Fruit fly (Drosophila melanogaster) whole organism, wandering third instar larva: ENCODE results near the gene stai.

Experiments used
- Abd-B ChIP-seq: fragments of >200 bp; optimal IDR thresholded peaks from 2 replicates; lab custom pipeline; 2017; ENCODE audit warnings: missing biosample characterization, missing genetic modification characterization
- CG32264 ChIP-seq: fragments of 200-800 bp; sonication (Bioruptor generic); optimal IDR thresholded peaks from 2 replicates; lab custom pipeline; 2016; ENCODE audit warnings: missing biosample characterization, missing genetic modification characterization
- CG9705 ChIP-seq: fragments of 200-800 bp; sonication (Bioruptor generic); optimal IDR thresholded peaks from 2 replicates; lab custom pipeline; 2018; ENCODE audit warnings: missing biosample characterization, mild to moderate bottlenecking, missing genetic modification characterization
- CrebA ChIP-seq: fragments of 200-800 bp; sonication (Bioruptor generic); optimal IDR thresholded peaks from 2 replicates; lab custom pipeline; 2016; ENCODE audit warnings: missing biosample characterization, mild to moderate bottlenecking, missing genetic modification characterization, borderline replicate concordance
- Dfd ChIP-seq: fragments of >200 bp; optimal IDR thresholded peaks from 2 replicates; lab custom pipeline; 2017; ENCODE audit warnings: missing biosample characterization, missing genetic modification characterization
- Dif ChIP-seq: fragments of 200-275, 200-300 bp; sonication (Bioruptor generic); optimal IDR thresholded peaks from 2 replicates; lab custom pipeline; 2018; ENCODE audit warnings: missing biosample characterization, missing genetic modification characterization; ENCODE audit not compliant: partially characterized antibody
- GATAd ChIP-seq: sonication (Bioruptor generic); optimal IDR thresholded peaks from 2 replicates; lab custom pipeline; 2016; ENCODE audit warnings: missing biosample characterization, missing genetic modification characterization
- HLH106 ChIP-seq: fragments of 200-800 bp; optimal IDR thresholded peaks from 3 replicates; lab custom pipeline; 2019; ENCODE audit warnings: missing biosample characterization, mild to moderate bottlenecking, missing genetic modification characterization, moderate library complexity
- Hnf4 ChIP-seq: fragments of 200-800 bp; sonication (Bioruptor generic); optimal IDR thresholded peaks from 2 replicates; lab custom pipeline; 2016; ENCODE audit warnings: missing biosample characterization, mild to moderate bottlenecking, missing genetic modification characterization
- Hr78 ChIP-seq: fragments of >200 bp; optimal IDR thresholded peaks from 2 replicates; lab custom pipeline; 2017; ENCODE audit warnings: missing biosample characterization, missing genetic modification characterization
- Hr83 ChIP-seq: fragments of 200-300 bp; sonication (Bioruptor generic); optimal IDR thresholded peaks from 2 replicates; lab custom pipeline; 2016; ENCODE audit warnings: missing biosample characterization, mild to moderate bottlenecking, missing genetic modification characterization, moderate library complexity; ENCODE audit not compliant: poor library complexity, severe bottlenecking
- Jra ChIP-seq: sonication (Bioruptor generic); optimal IDR thresholded peaks from 2 replicates; lab custom pipeline; 2016; ENCODE audit warnings: missing biosample characterization, missing genetic modification characterization
- Mio ChIP-seq: sonication (Bioruptor generic); optimal IDR thresholded peaks from 2 replicates; lab custom pipeline; 2016; ENCODE audit warnings: missing biosample characterization, missing genetic modification characterization
- Myc ChIP-seq: fragments of >200 bp; optimal IDR thresholded peaks from 2 replicates; lab custom pipeline; 2017
- N ChIP-seq: fragments of >200 bp; optimal IDR thresholded peaks from 2 replicates; lab custom pipeline; 2018; ENCODE audit warnings: missing biosample characterization, missing external identifiers, missing genetic modification characterization
- OdsH ChIP-seq: fragments of 200-800 bp; sonication (Bioruptor generic); optimal IDR thresholded peaks from 2 replicates; lab custom pipeline; 2016; ENCODE audit warnings: missing biosample characterization, mild to moderate bottlenecking, missing genetic modification characterization
- Rel ChIP-seq, 2 experiments: fragments of 200-800 bp; sonication (Bioruptor generic) in 1 of 2; optimal IDR thresholded peaks; 2 replicates in 1 of 2; 3 replicates in 1 of 2; lab custom pipeline; 2016 to 2019; ENCODE audit warnings: mild to moderate bottlenecking in 2 of 2, missing biosample characterization in 2 of 2, missing genetic modification characterization in 2 of 2, moderate library complexity in 1 of 2
- Sp1 ChIP-seq: fragments of 200-800 bp; sonication (Bioruptor generic); optimal IDR thresholded peaks from 3 replicates; lab custom pipeline; 2019; ENCODE audit warnings: missing biosample characterization, mild to moderate bottlenecking, missing genetic modification characterization, moderate library complexity
- Vsx2 ChIP-seq: fragments of 200-300, 225-300 bp; sonication (Bioruptor generic); optimal IDR thresholded peaks from 2 replicates; lab custom pipeline; 2018; ENCODE audit warnings: missing biosample characterization, missing genetic modification characterization; ENCODE audit not compliant: partially characterized antibody
- br ChIP-seq: fragments of 200-800 bp; sonication (Bioruptor generic); optimal IDR thresholded peaks from 2 replicates; lab custom pipeline; 2016; ENCODE audit warnings: missing biosample characterization, missing genetic modification characterization
- brk ChIP-seq: fragments of 200-800 bp; sonication (Bioruptor generic); optimal IDR thresholded peaks from 2 replicates; lab custom pipeline; 2016; ENCODE audit warnings: missing biosample characterization, mild to moderate bottlenecking, missing genetic modification characterization
- dl ChIP-seq, 2 experiments: fragments of 175-275, 200-275 bp in 1 of 2; fragments of 200-275 bp in 1 of 2; sonication (Bioruptor generic); optimal IDR thresholded peaks; lab custom pipeline; 2018; ENCODE audit warnings: mild to moderate bottlenecking in 2 of 2, missing biosample characterization in 2 of 2, missing genetic modification characterization in 2 of 2, moderate library complexity in 2 of 2; ENCODE audit not compliant: partially characterized antibody in 2 of 2, insufficient read depth in 1 of 2
- dmrt93B ChIP-seq: fragments of 200-800 bp; sonication (Bioruptor generic); optimal IDR thresholded peaks from 2 replicates; lab custom pipeline; 2018; ENCODE audit warnings: missing biosample characterization, mild to moderate bottlenecking, missing genetic modification characterization
- dsf ChIP-seq: sonication (Bioruptor generic); optimal IDR thresholded peaks from 2 replicates; lab custom pipeline; 2016; ENCODE audit warnings: missing biosample characterization, missing genetic modification characterization, borderline replicate concordance
- ey ChIP-seq: fragments of 200-800 bp; sonication (Bioruptor generic); optimal IDR thresholded peaks from 2 replicates; lab custom pipeline; 2016; ENCODE audit warnings: missing biosample characterization, missing genetic modification characterization
- foxo ChIP-seq, 2 experiments: fragments of 200-800 bp; sonication (Bioruptor generic); optimal IDR thresholded peaks; 2 replicates in 1 of 2; 3 replicates in 1 of 2; lab custom pipeline; 2016 to 2017; ENCODE audit warnings: missing biosample characterization in 2 of 2, missing genetic modification characterization in 2 of 2
- fru ChIP-seq: fragments of 200-800 bp; sonication (Bioruptor generic); optimal IDR thresholded peaks from 3 replicates; lab custom pipeline; 2016; ENCODE audit warnings: missing biosample characterization, mild to moderate bottlenecking, missing genetic modification characterization
- h ChIP-seq: fragments of 200-800 bp; sonication (Bioruptor generic); optimal IDR thresholded peaks from 3 replicates; lab custom pipeline; 2016; ENCODE audit warnings: missing biosample characterization, mild to moderate bottlenecking, missing genetic modification characterization
- jim ChIP-seq: fragments of 175-275, 200-325 bp; sonication (Bioruptor generic); optimal IDR thresholded peaks from 2 replicates; lab custom pipeline; 2016; ENCODE audit warnings: missing biosample characterization, mild to moderate bottlenecking, missing genetic modification characterization
- lola ChIP-seq: fragments of >200 bp; optimal IDR thresholded peaks from 2 replicates; lab custom pipeline; 2017; ENCODE audit warnings: missing biosample characterization, missing genetic modification characterization
- pan ChIP-seq: fragments of >200 bp; optimal IDR thresholded peaks from 2 replicates; lab custom pipeline; 2017
- psq ChIP-seq: fragments of 200-800 bp; sonication (Bioruptor generic); optimal IDR thresholded peaks from 3 replicates; lab custom pipeline; 2017; ENCODE audit warnings: missing biosample characterization, mild to moderate bottlenecking, missing genetic modification characterization, moderate library complexity
- rgr ChIP-seq: fragments of 200-800 bp; sonication (Bioruptor generic); optimal IDR thresholded peaks from 3 replicates; lab custom pipeline; 2016; ENCODE audit warnings: missing biosample characterization, mild to moderate bottlenecking, missing genetic modification characterization
- sage ChIP-seq: fragments of 200-800 bp; sonication (Bioruptor generic); optimal IDR thresholded peaks from 2 replicates; lab custom pipeline; 2016; ENCODE audit warnings: missing biosample characterization, mild to moderate bottlenecking, missing genetic modification characterization
- sv ChIP-seq: fragments of 200-800 bp; sonication (Bioruptor generic); optimal IDR thresholded peaks from 3 replicates; lab custom pipeline; 2016; ENCODE audit warnings: missing biosample characterization, missing genetic modification characterization
- tai ChIP-seq: sonication (Bioruptor generic); optimal IDR thresholded peaks from 2 replicates; lab custom pipeline; 2016; ENCODE audit warnings: missing biosample characterization, missing genetic modification characterization
- usp ChIP-seq: fragments of >200 bp; optimal IDR thresholded peaks from 2 replicates; lab custom pipeline; 2017; ENCODE audit warnings: missing biosample characterization, missing genetic modification characterization
- woc ChIP-seq: sonication (Bioruptor generic); optimal IDR thresholded peaks from 2 replicates; lab custom pipeline; 2016; ENCODE audit warnings: missing biosample characterization, mild to moderate bottlenecking, missing genetic modification characterization

The stai gene

dm6 chr2L:6078757-6079351, 21.3 kb upstream of the stai start:
- TF ChIP-seq dl (GFP tag; optimal IDR thresholded peaks at IDR 0.05; lab: Kevin White, UChicago; ENCODE audit: insufficient read depth in 1 of 2, partially characterized antibody in 2 of 2) (peak; percentile 0 to 19), jim (GFP tag; lab: Kevin White, UChicago) (no peak), CrebA (no peak), woc (GFP tag; lab: Kevin White, UChicago) (no peak), h (GFP tag; lab: Kevin White, UChicago) (peak; percentile 31), Rel (GFP tag; optimal IDR thresholded peaks at IDR 0.05; lab: Kevin White, UChicago) (no peak), Rel (tag; optimal IDR thresholded peaks at IDR 0.05; lab: Kevin White, UChicago) (peak; percentile 17), Sp1 (GFP tag; lab: Kevin White, UChicago) (peak; percentile 23), psq (GFP tag; lab: Kevin White, UChicago) (peak; percentile 57), tai (GFP tag; lab: Kevin White, UChicago) (peak; percentile 95), Dif (peak; percentile 30)
- TF ChIP-seq, all 38 proteins: peak for 7

dm6 chr2L:6080329-6080728, 19.8 kb upstream of the stai start:
- TF ChIP-seq fru (GFP tag; lab: Kevin White, UChicago) (no peak), Rel (GFP tag; optimal IDR thresholded peaks at IDR 0.05; lab: Kevin White, UChicago) (no peak), Rel (tag; optimal IDR thresholded peaks at IDR 0.05; lab: Kevin White, UChicago) (peak; percentile 11), N (GFP tag; lab: Kevin White, UChicago) (no peak), brk (GFP tag; lab: Kevin White, UChicago) (no peak)

dm6 chr2L:6081134-6081832, 18.9 kb upstream of the stai start:
- TF ChIP-seq OdsH = no peak
- no peak for TF ChIP-seq sage (GFP tag; lab: Kevin White, UChicago)
- TF ChIP-seq lola (GFP tag; lab: Kevin White, UChicago) = peak; percentile 51
- no peak for TF ChIP-seq CG32264 (GFP tag; lab: Kevin White, UChicago)
- peak; percentile 49 for TF ChIP-seq tai (GFP tag; lab: Kevin White, UChicago)
- peak; percentile 15 for TF ChIP-seq HLH106 (tag; lab: Kevin White, UChicago)
- no peak for TF ChIP-seq brk (GFP tag; lab: Kevin White, UChicago)
- TF ChIP-seq Jra (GFP tag; lab: Kevin White, UChicago) = no peak
- TF ChIP-seq Abd-B (GFP tag; lab: Kevin White, UChicago) = no peak
- peak; percentile 36 for TF ChIP-seq CG9705 (GFP tag; lab: Kevin White, UChicago)
- no peak for TF ChIP-seq fru (GFP tag; lab: Kevin White, UChicago)
- no peak for TF ChIP-seq pan (lab: Kevin White, UChicago)
- TF ChIP-seq dmrt93B (GFP tag; lab: Kevin White, UChicago) = no peak
- TF ChIP-seq Dif = no peak
- TF ChIP-seq Hnf4 = no peak
- peak; percentile 9 for TF ChIP-seq Vsx2 (GFP tag; lab: Kevin White, UChicago)
- TF ChIP-seq Mio = no peak
- no peak for TF ChIP-seq Rel (GFP tag; optimal IDR thresholded peaks at IDR 0.05; lab: Kevin White, UChicago)
- peak; percentile 50 for TF ChIP-seq Rel (tag; optimal IDR thresholded peaks at IDR 0.05; lab: Kevin White, UChicago)
- TF ChIP-seq psq (GFP tag; lab: Kevin White, UChicago) = peak; percentile 57
- TF ChIP-seq GATAd (GFP tag; lab: Kevin White, UChicago) = no peak
- no peak for TF ChIP-seq Hr78 (GFP tag; lab: Kevin White, UChicago)
- no peak for TF ChIP-seq Dfd (GFP tag; lab: Kevin White, UChicago)
- peak; percentile 5 for TF ChIP-seq h (GFP tag; lab: Kevin White, UChicago)
- peak in 1 of 2 experiments; percentile 55 for TF ChIP-seq dl (GFP tag; optimal IDR thresholded peaks at IDR 0.05; lab: Kevin White, UChicago; ENCODE audit: insufficient read depth in 1 of 2, partially characterized antibody in 2 of 2)
- TF ChIP-seq CrebA = no peak
- no peak for TF ChIP-seq jim (GFP tag; lab: Kevin White, UChicago)
- TF ChIP-seq ey (GFP tag; lab: Kevin White, UChicago) = no peak
- TF ChIP-seq Sp1 (GFP tag; lab: Kevin White, UChicago) = peak; percentile 54
- TF ChIP-seq Hr83 (GFP tag; lab: Kevin White, UChicago) = no peak
- no peak for TF ChIP-seq rgr (GFP tag; lab: Kevin White, UChicago)
- no peak for TF ChIP-seq N (GFP tag; lab: Kevin White, UChicago)
- TF ChIP-seq dsf (GFP tag; lab: Kevin White, UChicago) = no peak
- no peak for TF ChIP-seq sv (GFP tag; lab: Kevin White, UChicago)
- no peak for TF ChIP-seq usp (GFP tag; lab: Kevin White, UChicago)
- TF ChIP-seq Myc (lab: Kevin White, UChicago) = no peak
- TF ChIP-seq woc (GFP tag; lab: Kevin White, UChicago) = peak; percentile 40
- no peak for TF ChIP-seq foxo (GFP tag; optimal IDR thresholded peaks at IDR 0.05; lab: Kevin White, UChicago)
- TF ChIP-seq br (GFP tag; lab: Kevin White, UChicago) = no peak
